Fruit fly (Drosophila melanogaster): ENCODE results near the gene Pa1.
A peak's percentile ranks its signal among the peaks of the same experiment; 100 is the strongest.

Pa1 gene

dm6 chrX:11338047-11338747 lies 20.8 kb upstream of the Pa1 start (continued):
- TF ChIP-seq CG7368 (GFP tag; optimal IDR thresholded peaks at IDR 0.05) (no peak), Ets96B (tag; optimal IDR thresholded peaks at IDR 0.05) (no peak), lz (GFP tag; optimal IDR thresholded peaks at IDR 0.05) (peak; percentile 69), cyc (GFP tag; optimal IDR thresholded peaks at IDR 0.05) (peak; percentile 61), pdm3 (GFP tag; optimal IDR thresholded peaks at IDR 0.05) (no peak), Eip78C (GFP tag) (peak; percentile 94), CG32006 (GFP tag; optimal IDR thresholded peaks at IDR 0.05) (peak; percentile 67), Eip75B (GFP tag; optimal IDR thresholded peaks at IDR 0.05) (peak; percentile 85), CG6163 (GFP tag; IDR thresholded peaks at IDR 0.05) (0 out of 3 replicates have a peak, but pooled peaks have one; percentile 30), Blimp-1 (GFP tag; optimal IDR thresholded peaks at IDR 0.05) (peak; percentile 28), CG16779 (tag; optimal IDR thresholded peaks at IDR 0.05) (no peak), achi (GFP tag; optimal IDR thresholded peaks at IDR 0.05) (peak; percentile 71), CG10631 (GFP tag; optimal IDR thresholded peaks at IDR 0.05) (peak; percentile 64), CG31627 (GFP tag; optimal IDR thresholded peaks at IDR 0.05) (peak; percentile 68), net (GFP tag; optimal IDR thresholded peaks at IDR 0.05) (no peak), salr (GFP tag; optimal IDR thresholded peaks at IDR 0.05) (peak in 1 of 2 experiments; percentile 30), spab (GFP tag; optimal IDR thresholded peaks at IDR 0.05) (no peak), CG6854 (GFP tag; optimal IDR thresholded peaks at IDR 0.05) (no peak), Gug (GFP tag; IDR thresholded peaks at IDR 0.05) (peak; percentile 38; the same call in 1 of the 2 replicates), Sox102F (GFP tag; optimal IDR thresholded peaks at IDR 0.05) (no peak), dsx (GFP tag; optimal IDR thresholded peaks at IDR 0.05; ENCODE audit: poor library complexity, severe bottlenecking) (no peak), CG3919 (GFP tag; optimal IDR thresholded peaks at IDR 0.05) (no peak), vri (GFP tag; optimal IDR thresholded peaks at IDR 0.05) (no peak), CG6792 (GFP tag; optimal IDR thresholded peaks at IDR 0.05) (peak; percentile 58)

dm6 chrX:11338973-11339867 lies 19.8 kb upstream of the Pa1 start:
- TF ChIP-seq CG31627 (GFP tag; optimal IDR thresholded peaks at IDR 0.05) (peak; percentile 56), acj6 (GFP tag; optimal IDR thresholded peaks at IDR 0.05) (peak; percentile 26), spab (GFP tag; optimal IDR thresholded peaks at IDR 0.05) (no peak), Sox102F (GFP tag; optimal IDR thresholded peaks at IDR 0.05) (no peak), CG11762 (GFP tag; optimal IDR thresholded peaks at IDR 0.05; ENCODE audit: insufficient read depth) (no peak), CG16779 (tag; optimal IDR thresholded peaks at IDR 0.05) (peak; percentile 21), Ets96B (tag; optimal IDR thresholded peaks at IDR 0.05) (no peak), CG32006 (GFP tag; optimal IDR thresholded peaks at IDR 0.05) (peak; percentile 11), CG1621 (tag; optimal IDR thresholded peaks at IDR 0.05) (no peak), Hr38 (GFP tag; optimal IDR thresholded peaks at IDR 0.05) (no peak), Sox15 (GFP tag; optimal IDR thresholded peaks at IDR 0.05) (no peak), Gug (GFP tag; IDR thresholded peaks at IDR 0.05) (0 out of 2 replicates have a peak, but pooled peaks have one; percentile 8), CG6163 (GFP tag; IDR thresholded peaks at IDR 0.05) (peak; percentile 32; the same call in 1 of the 3 replicates), topi (GFP tag; optimal IDR thresholded peaks at IDR 0.05) (peak; percentile 7), CG10631 (GFP tag; optimal IDR thresholded peaks at IDR 0.05) (peak; percentile 53), Ets21C (GFP tag; optimal IDR thresholded peaks at IDR 0.05) (peak; percentile 37), Hr39 (GFP tag; optimal IDR thresholded peaks at IDR 0.05) (peak; percentile 63), CG8319 (GFP tag; optimal IDR thresholded peaks at IDR 0.05) (no peak), pdm3 (GFP tag; optimal IDR thresholded peaks at IDR 0.05) (peak; percentile 60), CG10669 (GFP tag; optimal IDR thresholded peaks at IDR 0.05) (no peak), CG3032 (tag; optimal IDR thresholded peaks at IDR 0.05) (peak; percentile 28), CG6808 (GFP tag; optimal IDR thresholded peaks at IDR 0.05) (no peak), vri (GFP tag; optimal IDR thresholded peaks at IDR 0.05) (peak; percentile 41), fd59A (GFP tag; optimal IDR thresholded peaks at IDR 0.05) (no peak), CG6854 (GFP tag; optimal IDR thresholded peaks at IDR 0.05) (no peak), Hr4 (GFP tag; optimal IDR thresholded peaks at IDR 0.05) (peak; percentile 1), CG8119 (GFP tag; IDR thresholded peaks at IDR 0.05) (no peak), Met (GFP tag; optimal IDR thresholded peaks at IDR 0.05) (no peak), Blimp-1 (GFP tag; optimal IDR thresholded peaks at IDR 0.05) (no peak), achi (GFP tag; optimal IDR thresholded peaks at IDR 0.05) (peak; percentile 22), cyc (GFP tag; optimal IDR thresholded peaks at IDR 0.05) (peak; percentile 31), CG4318 (GFP tag; optimal IDR thresholded peaks at IDR 0.05) (no peak), CG6276 (GFP tag; optimal IDR thresholded peaks at IDR 0.05) (peak; percentile 20), CG34406 (GFP tag; optimal IDR thresholded peaks at IDR 0.05) (no peak), dac (GFP tag; optimal IDR thresholded peaks at IDR 0.05) (no peak)
